Worm (Caenorhabditis elegans) whole organism, late embryonic: Measurements from ENCODE around the gene F42A6.5.
"Not testable (repeated sequence)": the region's sequence is repeated elsewhere in the genome, so short reads cannot be mapped to it uniquely, and the experiment has no call there.

Source experiments
- C08G9.2 ChIP-seq: sonication (generic microtip); optimal IDR thresholded peaks from 2 replicates; lab custom pipeline; 2016; ENCODE audit warnings: mild to moderate bottlenecking, missing genetic modification characterization, moderate library complexity, missing compliant biosample characterization
- K02D7.2 ChIP-seq: sonication (generic microtip); optimal IDR thresholded peaks from 2 replicates; lab custom pipeline; 2017; ENCODE audit warnings: mild to moderate bottlenecking, missing genetic modification characterization, missing compliant biosample characterization
- K09A11.1 ChIP-seq: sonication (generic microtip); optimal IDR thresholded peaks from 2 replicates; lab custom pipeline; 2017; ENCODE audit warnings: antibody characterized with exemption, mild to moderate bottlenecking, missing genetic modification characterization, missing compliant biosample characterization; ENCODE audit not compliant: insufficient read depth
- ahr-1 ChIP-seq: sonication (generic microtip); optimal IDR thresholded peaks from 2 replicates; lab custom pipeline; 2016; ENCODE audit warnings: missing genetic modification characterization, missing compliant biosample characterization
- ceh-14 ChIP-seq: sonication (generic microtip); optimal IDR thresholded peaks from 2 replicates; lab custom pipeline; 2016; ENCODE audit warnings: missing genotype, missing genetic modification characterization, missing compliant biosample characterization
- ceh-18 ChIP-seq: sonication (generic microtip); optimal IDR thresholded peaks from 2 replicates; lab custom pipeline; 2016; ENCODE audit warnings: missing genetic modification characterization, missing compliant biosample characterization
- ceh-19 ChIP-seq: fragments of 200-800 bp; sonication (Bioruptor generic); optimal IDR thresholded peaks from 2 replicates; lab custom pipeline; 2018; ENCODE audit warnings: mild to moderate bottlenecking, missing genetic modification characterization, missing compliant biosample characterization
- ceh-24 ChIP-seq: sonication (generic microtip); optimal IDR thresholded peaks from 2 replicates; lab custom pipeline; 2016; ENCODE audit warnings: mild to moderate bottlenecking, missing genetic modification characterization, missing compliant biosample characterization
- ceh-30 ChIP-seq: fragments of 150-350 bp; optimal IDR thresholded peaks from 2 replicates; lab custom pipeline; 2014; ENCODE audit warnings: missing biosample characterization, missing genetic modification characterization
- ceh-31 ChIP-seq: sonication (generic microtip); optimal IDR thresholded peaks from 2 replicates; lab custom pipeline; 2016; ENCODE audit warnings: missing genetic modification characterization, missing compliant biosample characterization
- ceh-34 ChIP-seq: sonication (generic microtip); optimal IDR thresholded peaks from 2 replicates; lab custom pipeline; 2016; ENCODE audit warnings: mild to moderate bottlenecking, missing genetic modification characterization, missing compliant biosample characterization
- ceh-48 ChIP-seq: sonication (generic microtip); optimal IDR thresholded peaks from 2 replicates; lab custom pipeline; 2016; ENCODE audit warnings: missing genetic modification characterization, inconsistent platforms, missing compliant biosample characterization
- ceh-9 ChIP-seq: sonication (generic microtip); optimal IDR thresholded peaks from 2 replicates; lab custom pipeline; 2016; ENCODE audit warnings: mild to moderate bottlenecking, missing genetic modification characterization, inconsistent platforms, missing compliant biosample characterization
- dve-1 ChIP-seq: sonication (generic microtip); optimal IDR thresholded peaks from 2 replicates; lab custom pipeline; 2017; ENCODE audit warnings: antibody characterized with exemption, mild to moderate bottlenecking, missing genetic modification characterization, missing compliant biosample characterization
- ets-4 ChIP-seq: sonication (generic microtip); optimal IDR thresholded peaks from 2 replicates; lab custom pipeline; 2016; ENCODE audit warnings: missing genetic modification characterization, missing compliant biosample characterization
- eyg-1 ChIP-seq: sonication (generic microtip); optimal IDR thresholded peaks from 2 replicates; lab custom pipeline; 2016; ENCODE audit warnings: missing genotype, missing genetic modification characterization, missing compliant biosample characterization
- gmeb-2 ChIP-seq: sonication (generic microtip); optimal IDR thresholded peaks from 2 replicates; lab custom pipeline; 2016; ENCODE audit warnings: missing genetic modification characterization, inconsistent platforms, missing compliant biosample characterization
- hlh-15 ChIP-seq: sonication (generic microtip); optimal IDR thresholded peaks from 2 replicates; lab custom pipeline; 2016; ENCODE audit warnings: missing genetic modification characterization, missing compliant biosample characterization
- hlh-6 ChIP-seq: sonication (generic microtip); optimal IDR thresholded peaks from 2 replicates; lab custom pipeline; 2016; ENCODE audit warnings: missing genotype, missing genetic modification characterization, missing compliant biosample characterization
- hlh-8 ChIP-seq: sonication (generic microtip); optimal IDR thresholded peaks from 2 replicates; lab custom pipeline; 2016; ENCODE audit warnings: missing genotype, missing genetic modification characterization, missing compliant biosample characterization
- lim-6 ChIP-seq: sonication (generic microtip); optimal IDR thresholded peaks from 2 replicates; lab custom pipeline; 2016; ENCODE audit warnings: missing genetic modification characterization, missing compliant biosample characterization
- madf-2 ChIP-seq: sonication (generic microtip); optimal IDR thresholded peaks from 2 replicates; lab custom pipeline; 2017; ENCODE audit warnings: missing genetic modification characterization, missing compliant biosample characterization
- npax-4 ChIP-seq: sonication (generic microtip); optimal IDR thresholded peaks from 2 replicates; lab custom pipeline; 2016; ENCODE audit warnings: missing genetic modification characterization, missing compliant biosample characterization
- pat-9 ChIP-seq: fragments of 200-800 bp; sonication (Bioruptor generic); optimal IDR thresholded peaks from 2 replicates; lab custom pipeline; 2018; ENCODE audit warnings: mild to moderate bottlenecking, missing genetic modification characterization, moderate library complexity, missing compliant biosample characterization
- pha-4 ChIP-seq: fragments of 150-350 bp; optimal IDR thresholded peaks from 2 replicates; lab custom pipeline; 2018; ENCODE audit warnings: missing biosample characterization, missing genetic modification reagents, missing genetic modification characterization
- pqm-1 ChIP-seq: sonication (generic microtip); optimal IDR thresholded peaks from 2 replicates; lab custom pipeline; 2016; ENCODE audit warnings: missing genetic modification characterization, missing compliant biosample characterization
- ref-2 ChIP-seq: sonication (generic microtip); optimal IDR thresholded peaks from 2 replicates; lab custom pipeline; 2016; ENCODE audit warnings: missing genetic modification characterization, missing compliant biosample characterization
- rnt-1 ChIP-seq: sonication (generic microtip); optimal IDR thresholded peaks from 2 replicates; lab custom pipeline; 2016; ENCODE audit warnings: missing genetic modification characterization, missing compliant biosample characterization
- sox-2 ChIP-seq: fragments of 200-800 bp; sonication (Bioruptor generic); IDR thresholded peaks from 2 replicates; pipeline ENCODE4 v1.3.6; 2022; ENCODE audit warnings: missing genetic modification reagents, missing genetic modification characterization, missing compliant biosample characterization
- sox-4 ChIP-seq: sonication (generic microtip); optimal IDR thresholded peaks from 2 replicates; lab custom pipeline; 2017; ENCODE audit warnings: mild to moderate bottlenecking, missing genetic modification characterization, inconsistent platforms, missing compliant biosample characterization
- tbx-2 ChIP-seq: sonication (generic microtip); optimal IDR thresholded peaks from 2 replicates; lab custom pipeline; 2016; ENCODE audit warnings: missing genetic modification characterization, missing compliant biosample characterization
- ttx-3 ChIP-seq: sonication (generic microtip); optimal IDR thresholded peaks from 2 replicates; lab custom pipeline; 2016; ENCODE audit warnings: missing genetic modification reagents, missing genetic modification characterization, missing compliant biosample characterization
- unc-3 ChIP-seq, 2 experiments: fragments of 200-800 bp in 1 of 2; sonication (Bioruptor generic) in 1 of 2; sonication (generic microtip) in 1 of 2; conservative IDR thresholded peaks in 1 of 2; optimal IDR thresholded peaks in 1 of 2; 2 replicates each; pipeline versions ENCODE4 v1.3.6 to Lab custom; 2016 to 2022; ENCODE audit warnings: missing compliant biosample characterization in 2 of 2, missing genetic modification characterization in 2 of 2, missing genetic modification reagents in 1 of 2
- unc-42 ChIP-seq: sonication (generic microtip); optimal IDR thresholded peaks from 2 replicates; lab custom pipeline; 2016; ENCODE audit warnings: missing genotype, missing genetic modification characterization, missing compliant biosample characterization
- unc-55 ChIP-seq: sonication (generic microtip); optimal IDR thresholded peaks from 2 replicates; lab custom pipeline; 2017; ENCODE audit warnings: missing biosample characterization, missing genetic modification reagents, missing genetic modification characterization
- ztf-16 ChIP-seq: sonication (generic microtip); optimal IDR thresholded peaks from 2 replicates; lab custom pipeline; 2017; ENCODE audit warnings: missing genetic modification characterization, missing compliant biosample characterization

F42A6.5 gene

ce11 chrIV:3308885-3309284, 22.8 kb downstream of the F42A6.5 start:
- TF ChIP-seq tbx-2 (no peak), pqm-1 (tag; lab: Kevin White, UChicago) (no peak), ceh-48 (no peak), ceh-9 (tag; lab: Kevin White, UChicago) (no peak), gmeb-2 (tag; lab: Kevin White, UChicago) (no peak), hlh-8 (no peak), ahr-1 (no peak), ceh-34 (no peak), ceh-18 (tag; lab: Kevin White, UChicago) (no peak), pha-4 (tag; lab: Kevin White, UChicago) (no peak), madf-2 (no peak), unc-3 (GFP tag; conservative IDR thresholded peaks at IDR 0.05; lab: Robert Waterston, UW) (no peak), unc-3 (tag; optimal IDR thresholded peaks at IDR 0.05; lab: Kevin White, UChicago) (no peak), ceh-14 (no peak), K02D7.2 (tag; lab: Kevin White, UChicago) (no peak), C08G9.2 (no peak), sox-2 (GFP tag; lab: Robert Waterston, UW) (no peak), sox-4 (tag; lab: Kevin White, UChicago) (no peak), ztf-16 (no peak), ceh-31 (tag; lab: Kevin White, UChicago) (no peak)
- TF ChIP-seq, all 69 proteins: peak for 0

ce11 chrIV:3307463-3307862, 24.2 kb downstream of the F42A6.5 start, which contains the start of gene W08E12.9:
Gene W08E12.9, minus strand, starts transcription at chrIV:3307563.
- no peak for TF ChIP-seq K09A11.1
- no peak for TF ChIP-seq pat-9 (tag; lab: Kevin White, UChicago)
- TF ChIP-seq hlh-6 (tag; lab: Kevin White, UChicago), result no peak
- no peak for TF ChIP-seq gmeb-2 (tag; lab: Kevin White, UChicago)
- no peak for TF ChIP-seq ceh-30
- no peak for TF ChIP-seq unc-55

ce11 chrIV:3305575-3305974, 26.1 kb downstream of the F42A6.5 start, which contains the start of gene W08E12.2:
Gene W08E12.2, plus strand, starts transcription at chrIV:3305875.
- no peak for TF ChIP-seq pha-4 (tag; lab: Kevin White, UChicago)
- no peak for TF ChIP-seq ref-2 (tag; lab: Kevin White, UChicago)
- TF ChIP-seq unc-42 (tag; lab: Kevin White, UChicago), result no peak
- TF ChIP-seq eyg-1 (tag; lab: Kevin White, UChicago), result no peak
- TF ChIP-seq npax-4 (tag; lab: Kevin White, UChicago), result no peak
- TF ChIP-seq hlh-15, result no peak
- no peak for TF ChIP-seq ceh-19
- no peak for TF ChIP-seq ceh-24
- no peak for TF ChIP-seq pqm-1 (tag; lab: Kevin White, UChicago)
- no peak for TF ChIP-seq ets-4
- TF ChIP-seq ceh-9 (tag; lab: Kevin White, UChicago), result no peak
- no peak for TF ChIP-seq dve-1 (tag; lab: Kevin White, UChicago)
- TF ChIP-seq madf-2, result no peak

- TF ChIP-seq ttx-3; rnt-1 (tag; lab: Kevin White, UChicago); pha-4 (tag; lab: Kevin White, UChicago): not testable (repeated sequence)
Observed at ce11 chrIV:3303690-3304089, 28.0 kb downstream of the F42A6.5 start, which contains the start of gene idpp-12. Gene idpp-12, plus strand, starts transcription at chrIV:3303990.

ce11 chrIV:3302058-3302457, 29.6 kb downstream of the F42A6.5 start, which contains the start of gene W08E12.4:
Gene W08E12.4, plus strand, starts transcription at chrIV:3302358.
- not testable (repeated sequence) for TF ChIP-seq ceh-31, lim-6, pqm-1 (tag; lab: Kevin White, UChicago)
